Fruit fly (Drosophila melanogaster): ENCODE measurements around the gene frc.

Gene frc

DNA sequence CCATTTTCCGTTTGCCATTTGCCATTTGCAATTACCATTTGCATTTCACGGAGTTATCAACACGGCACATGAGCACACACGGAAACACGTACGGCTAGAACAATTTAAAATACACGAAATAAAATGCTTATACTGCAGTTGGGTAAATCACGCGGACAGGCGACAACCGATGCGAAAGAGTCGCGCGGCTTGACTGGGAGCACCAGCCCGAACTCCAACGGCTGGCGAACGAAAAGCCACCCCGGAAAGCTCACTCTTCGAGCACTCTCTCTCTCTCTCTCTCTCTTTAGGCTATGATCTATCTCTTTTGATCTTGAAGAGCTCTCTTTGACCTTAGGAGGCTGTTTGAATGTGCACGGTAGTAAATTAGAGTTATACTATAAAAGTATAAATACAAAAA lies 11.7 kb downstream of the frc start, which contains the start of gene blot (continued):
- peak; percentile 63; the same call in 1 of the 2 replicates for TF ChIP-seq sna (GFP tag; IDR thresholded peaks at IDR 0.05; ENCODE audit: partially characterized antibody)
- no peak for TF ChIP-seq CG17361 (GFP tag; IDR thresholded peaks at IDR 0.05)
- TF ChIP-seq Fer1 (GFP tag; optimal IDR thresholded peaks at IDR 0.05): no peak
- no peak for TF ChIP-seq Meics (GFP tag; optimal IDR thresholded peaks at IDR 0.05)
- peak; percentile 34 for TF ChIP-seq mirr (GFP tag; optimal IDR thresholded peaks at IDR 0.05)
- no peak for TF ChIP-seq az2 (GFP tag; optimal IDR thresholded peaks at IDR 0.05)
- no peak for TF ChIP-seq Lpt (GFP tag; optimal IDR thresholded peaks at IDR 0.05)
- TF ChIP-seq Rfx (GFP tag; IDR thresholded peaks at IDR 0.05): peak; percentile 9; the same call in 1 of the 2 replicates
- no peak for TF ChIP-seq CG1602 (GFP tag; optimal IDR thresholded peaks at IDR 0.05)
- no peak for TF ChIP-seq kah (GFP tag; optimal IDR thresholded peaks at IDR 0.05)
- no peak for TF ChIP-seq Dp (GFP tag; optimal IDR thresholded peaks at IDR 0.05)
- peak in 1 of 2 experiments; percentile 35 for TF ChIP-seq bsh (GFP tag; optimal IDR thresholded peaks at IDR 0.05)
- peak; percentile 18; the same call in 1 of the 3 replicates for TF ChIP-seq Dbx (GFP tag; IDR thresholded peaks at IDR 0.05)
- no peak for TF ChIP-seq CG14050 (GFP tag; IDR thresholded peaks at IDR 0.05)
- no peak for TF ChIP-seq CG12236 (GFP tag; optimal IDR thresholded peaks at IDR 0.05)
- no peak for TF ChIP-seq CG4854 (GFP tag; optimal IDR thresholded peaks at IDR 0.05)
- TF ChIP-seq repo (GFP tag; optimal IDR thresholded peaks at IDR 0.05): no peak
- TF ChIP-seq tio (GFP tag; optimal IDR thresholded peaks at IDR 0.05): no peak
- peak; percentile 3 for TF ChIP-seq Med (GFP tag)
- no peak for TF ChIP-seq CTCF (GFP tag; optimal IDR thresholded peaks at IDR 0.05)
- peak; percentile 37; the same call in 1 of the 3 replicates for TF ChIP-seq sr (GFP tag; IDR thresholded peaks at IDR 0.05)
- TF ChIP-seq CG12942 (GFP tag; optimal IDR thresholded peaks at IDR 0.05): no peak
- no peak for TF ChIP-seq ash1 (GFP tag; optimal IDR thresholded peaks at IDR 0.05)
- TF ChIP-seq CG5180 (GFP tag; optimal IDR thresholded peaks at IDR 0.05): peak; percentile 11
- no peak for TF ChIP-seq CG6689 (GFP tag; IDR thresholded peaks at IDR 0.05)
- peak in 1 of 3 experiments; percentile 44 for TF ChIP-seq Stat92E (GFP tag; optimal IDR thresholded peaks at IDR 0.05)
- no peak for TF ChIP-seq dan (GFP tag; IDR thresholded peaks at IDR 0.05)
- TF ChIP-seq Antp (GFP tag; optimal IDR thresholded peaks at IDR 0.05): no peak
- TF ChIP-seq sqz (GFP tag; optimal IDR thresholded peaks at IDR 0.05): no peak
- no peak for TF ChIP-seq CG9215 (GFP tag; IDR thresholded peaks at IDR 0.05)
- no peak for TF ChIP-seq NC2β (GFP tag; optimal IDR thresholded peaks at IDR 0.05)
- no peak for TF ChIP-seq nerfin-1 (tag; optimal IDR thresholded peaks at IDR 0.05)
- TF ChIP-seq CG31441 (GFP tag; IDR thresholded peaks at IDR 0.05): no peak
- no peak for TF ChIP-seq CG9932 (GFP tag; IDR thresholded peaks at IDR 0.05)
- TF ChIP-seq Sox100B (GFP tag; optimal IDR thresholded peaks at IDR 0.05): no peak
- no peak for TF ChIP-seq bigmax (GFP tag; optimal IDR thresholded peaks at IDR 0.05)
- TF ChIP-seq sob (GFP tag; IDR thresholded peaks at IDR 0.05): no peak
- no peak for TF ChIP-seq fd102C (GFP tag; optimal IDR thresholded peaks at IDR 0.05)
- TF ChIP-seq Adf1 (GFP tag; IDR thresholded peaks at IDR 0.05): no peak
- no peak for TF ChIP-seq ftz-f1 (GFP tag; optimal IDR thresholded peaks at IDR 0.05)
- no peak for TF ChIP-seq CG3995 (GFP tag; optimal IDR thresholded peaks at IDR 0.05)
- no peak for TF ChIP-seq Dfd (GFP tag; optimal IDR thresholded peaks at IDR 0.05)
- no peak for TF ChIP-seq CG31224 (GFP tag; IDR thresholded peaks at IDR 0.05)
- peak; percentile 47 for TF ChIP-seq yki (optimal IDR thresholded peaks at IDR 0.05)
- no peak for TF ChIP-seq gcm (GFP tag; optimal IDR thresholded peaks at IDR 0.05)
- no peak for TF ChIP-seq Usf (GFP tag; optimal IDR thresholded peaks at IDR 0.05)
- TF ChIP-seq Optix (GFP tag; IDR thresholded peaks at IDR 0.05): no peak
- TF ChIP-seq pros (GFP tag; optimal IDR thresholded peaks at IDR 0.05): no peak
- TF ChIP-seq CG34422 (GFP tag; IDR thresholded peaks at IDR 0.05): 0 out of 3 replicates have a peak, but pooled peaks have one; percentile 26
- peak; percentile 76; the same call in 1 of the 4 replicates for TF ChIP-seq chinmo (GFP tag; IDR thresholded peaks at IDR 0.05; ENCODE audit: partially characterized antibody)
- TF ChIP-seq bowl (GFP tag; IDR thresholded peaks at IDR 0.05): no peak
- no peak for TF ChIP-seq CG7745 (tag; optimal IDR thresholded peaks at IDR 0.05)
- TF ChIP-seq CG4707 (GFP tag; optimal IDR thresholded peaks at IDR 0.05): no peak
